Fruit fly (Drosophila melanogaster): ENCODE measurements around the gene PolI.

DNA sequence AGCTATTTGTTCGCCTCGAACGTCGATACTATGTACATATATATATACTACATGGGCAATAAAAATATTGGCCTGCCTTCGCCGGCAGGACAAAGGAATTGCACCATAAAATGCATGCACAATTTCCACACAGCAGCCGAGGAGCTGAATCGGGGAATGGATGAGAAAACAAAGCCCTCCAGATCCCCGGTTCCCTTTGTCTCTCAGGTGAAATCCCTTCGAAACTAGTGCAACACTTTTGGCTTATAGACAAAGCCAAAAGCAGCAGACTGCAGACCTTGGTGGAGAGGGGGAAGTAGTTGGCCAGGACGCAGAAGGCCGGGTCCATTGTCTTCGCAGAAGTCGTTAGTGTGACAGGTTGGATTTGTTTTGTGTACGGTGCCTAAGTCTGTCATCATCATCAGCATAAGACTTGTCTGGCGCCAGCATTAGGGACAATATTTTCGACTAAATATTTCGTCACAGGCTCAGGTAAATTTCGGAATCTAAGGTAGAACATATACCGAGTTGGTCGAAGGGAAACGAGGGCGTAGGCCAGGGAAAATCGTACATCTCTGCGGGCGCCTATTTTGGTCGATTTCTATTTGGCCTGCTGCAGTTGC is 27.9 kb upstream of the PolI start:
- TF ChIP-seq OdsH (GFP tag; optimal IDR thresholded peaks at IDR 0.05): no peak
- TF ChIP-seq Mio (GFP tag; optimal IDR thresholded peaks at IDR 0.05): no peak
- TF ChIP-seq fru (GFP tag; optimal IDR thresholded peaks at IDR 0.05): no peak
- no peak for TF ChIP-seq pan (optimal IDR thresholded peaks at IDR 0.05)
- no peak for TF ChIP-seq Sp1 (GFP tag; optimal IDR thresholded peaks at IDR 0.05)
- no peak for TF ChIP-seq jim (GFP tag; optimal IDR thresholded peaks at IDR 0.05)
- TF ChIP-seq ey (GFP tag; optimal IDR thresholded peaks at IDR 0.05): no peak
- no peak for TF ChIP-seq woc (GFP tag; optimal IDR thresholded peaks at IDR 0.05)
- TF ChIP-seq CrebA (GFP tag; optimal IDR thresholded peaks at IDR 0.05; ENCODE audit: borderline replicate concordance): no peak
- TF ChIP-seq Dfd (GFP tag; optimal IDR thresholded peaks at IDR 0.05): no peak

All from whole organism, wandering third instar larva.